Comparison of ENCODE assay signal across 4 worm cellular contexts in the genomic region with DNA sequence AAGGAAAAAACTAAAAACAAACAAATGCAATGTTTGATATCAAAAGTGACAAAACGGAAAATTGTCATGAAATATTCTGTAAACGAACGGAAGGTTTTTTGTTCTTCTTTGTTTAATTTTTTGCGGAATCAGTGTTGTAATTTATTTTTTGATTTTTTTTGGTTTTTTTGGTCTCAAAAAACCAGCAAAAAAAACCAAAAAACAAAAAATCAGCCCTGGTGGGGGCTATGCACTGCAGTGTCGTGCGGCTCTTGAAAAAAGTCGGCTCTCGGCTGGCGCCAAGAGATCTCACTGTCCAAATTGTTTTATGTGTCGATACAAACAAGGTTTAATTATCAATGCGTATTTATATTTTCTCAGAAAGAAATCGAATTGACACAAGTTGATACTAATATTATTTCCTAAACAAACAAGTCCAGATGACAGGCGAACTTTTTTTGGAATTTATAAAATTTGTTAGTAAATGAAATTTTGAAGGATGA.
TF ChIP-seq lines count a peak whose summit lies in the region.

No protein-coding gene starts in this region.

TF ChIP-seq in whole organism, L1 larva, 84 proteins besides CTCF, POLR2A, EP300 and RAD21 (continued from another document):
- TF ChIP-seq nhr-47 (tag; optimal IDR thresholded peaks at IDR 0.05; lab: Kevin White, UChicago) (peak; percentile 43), nhr-20 (tag; optimal IDR thresholded peaks at IDR 0.05; lab: Kevin White, UChicago) (peak; percentile 28), egl-27 (tag; optimal IDR thresholded peaks at IDR 0.05; lab: Kevin White, UChicago) (no peak), snu-23 (GFP tag; optimal IDR thresholded peaks at IDR 0.05; lab: Kevin White, UChicago) (peak; percentile 46), ama-1 (optimal IDR thresholded peaks at IDR 0.05; lab: Kevin White, UChicago) (peak; percentile 90), grh-1 (GFP tag; IDR thresholded peaks at IDR 0.05; lab: Robert Waterston, UW) (no peak), efl-1 (optimal IDR thresholded peaks at IDR 0.05; lab: Kevin White, UChicago) (no peak), efl-1 (GFP tag; optimal IDR thresholded peaks at IDR 0.05 in 1 of 2; lab: Kevin White, UChicago) (peak in 1 of 2 experiments; percentile 92), unc-30 (tag; optimal IDR thresholded peaks at IDR 0.05; lab: Kevin White, UChicago) (no peak), C16A3.4 (tag; optimal IDR thresholded peaks at IDR 0.05; lab: Kevin White, UChicago) (peak; percentile 30), elt-2 (tag; optimal IDR thresholded peaks at IDR 0.05; lab: Kevin White, UChicago) (peak; percentile 53), zag-1 (tag; optimal IDR thresholded peaks at IDR 0.05; lab: Kevin White, UChicago) (no peak)

TF ChIP-seq in whole organism, L2 larva, 48 proteins besides CTCF, POLR2A, EP300 and RAD21 (continued from another document):
- no peak for TF ChIP-seq C34F6.9 (tag; optimal IDR thresholded peaks at IDR 0.05; lab: Kevin White, UChicago)
- no peak for TF ChIP-seq fos-1 (tag; optimal IDR thresholded peaks at IDR 0.05; lab: Kevin White, UChicago)
- TF ChIP-seq ceh-16 (tag; optimal IDR thresholded peaks at IDR 0.05; lab: Kevin White, UChicago), result no peak
- TF ChIP-seq nhr-12 (tag; optimal IDR thresholded peaks at IDR 0.05; lab: Kevin White, UChicago), result no peak
- TF ChIP-seq skn-1 (tag; optimal IDR thresholded peaks at IDR 0.05; lab: Kevin White, UChicago), result no peak
- TF ChIP-seq nhr-6 (tag; optimal IDR thresholded peaks at IDR 0.05; lab: Kevin White, UChicago), result no peak
- TF ChIP-seq nhr-237 (tag; optimal IDR thresholded peaks at IDR 0.05; lab: Kevin White, UChicago), result no peak
- TF ChIP-seq unc-39 (tag; optimal IDR thresholded peaks at IDR 0.05; lab: Kevin White, UChicago), result no peak
- no peak for TF ChIP-seq snpc-4 (tag; optimal IDR thresholded peaks at IDR 0.05; lab: Kevin White, UChicago)
- no peak for TF ChIP-seq elt-3 (tag; optimal IDR thresholded peaks at IDR 0.05; lab: Kevin White, UChicago)
- TF ChIP-seq sma-9 (GFP tag; optimal IDR thresholded peaks at IDR 0.05; lab: Kevin White, UChicago), result peak; percentile 35
- no peak for TF ChIP-seq sma-9 (tag; optimal IDR thresholded peaks at IDR 0.05; lab: Kevin White, UChicago)
- no peak for TF ChIP-seq lin-39 (tag; optimal IDR thresholded peaks at IDR 0.05; lab: Kevin White, UChicago)
- TF ChIP-seq lsy-2 (tag; optimal IDR thresholded peaks at IDR 0.05; lab: Kevin White, UChicago), result peak in 1 of 2 experiments; percentile 23
- TF ChIP-seq R02D3.7 (tag; optimal IDR thresholded peaks at IDR 0.05; lab: Kevin White, UChicago), result no peak
- no peak for TF ChIP-seq mbf-1 (tag; optimal IDR thresholded peaks at IDR 0.05; lab: Kevin White, UChicago)
- TF ChIP-seq mdl-1 (tag; optimal IDR thresholded peaks at IDR 0.05; lab: Kevin White, UChicago), result no peak
- TF ChIP-seq Y55F3AM.14 (GFP tag; optimal IDR thresholded peaks at IDR 0.05; lab: Kevin White, UChicago), result peak; percentile 51
- no peak for TF ChIP-seq F13H6.1 (tag; optimal IDR thresholded peaks at IDR 0.05; lab: Kevin White, UChicago)
- TF ChIP-seq nhr-129 (tag; optimal IDR thresholded peaks at IDR 0.05; lab: Kevin White, UChicago), result no peak
- no peak for TF ChIP-seq unc-55 (GFP tag; optimal IDR thresholded peaks at IDR 0.05; lab: Kevin White, UChicago)
- no peak for TF ChIP-seq mab-5 (tag; optimal IDR thresholded peaks at IDR 0.05; lab: Kevin White, UChicago)
- TF ChIP-seq gmeb-1 (tag; optimal IDR thresholded peaks at IDR 0.05; lab: Kevin White, UChicago), result peak; percentile 55
- TF ChIP-seq ztf-4 (tag; optimal IDR thresholded peaks at IDR 0.05; lab: Kevin White, UChicago), result no peak
- no peak for TF ChIP-seq blmp-1 (tag; optimal IDR thresholded peaks at IDR 0.05; lab: Kevin White, UChicago; ENCODE audit: insufficient read depth)
- TF ChIP-seq unc-62 (GFP tag; optimal IDR thresholded peaks at IDR 0.05; lab: Kevin White, UChicago), result no peak
- no peak for TF ChIP-seq egl-27 (tag; optimal IDR thresholded peaks at IDR 0.05; lab: Kevin White, UChicago)
- no peak for TF ChIP-seq ztf-1 (GFP tag; conservative IDR thresholded peaks at IDR 0.05; lab: Robert Waterston, UW)

TF ChIP-seq in whole organism, L4 larva, 104 proteins besides CTCF, POLR2A, EP300 and RAD21 (continued from another document and continues in another):
- TF ChIP-seq Y5F2A.4 (GFP tag; optimal IDR thresholded peaks at IDR 0.05; lab: Kevin White, UChicago) (peak; percentile 38), arid-1 (GFP tag; conservative IDR thresholded peaks at IDR 0.05; lab: Robert Waterston, UW) (no peak), mdt-29 (GFP tag; IDR thresholded peaks at IDR 0.05; lab: Robert Waterston, UW) (0 out of 2 replicates have a peak, but pooled peaks have one; percentile 38), nhr-28 (tag; optimal IDR thresholded peaks at IDR 0.05; lab: Kevin White, UChicago) (peak; percentile 13), nhr-102 (tag; optimal IDR thresholded peaks at IDR 0.05; lab: Kevin White, UChicago) (peak; percentile 73), zip-2 (tag; optimal IDR thresholded peaks at IDR 0.05; lab: Kevin White, UChicago) (no peak), F44E2.7 (GFP tag; IDR thresholded peaks at IDR 0.05; lab: Robert Waterston, UW) (no peak), aha-1 (tag; lab: Kevin White, UChicago) (peak; percentile 40), ces-1 (GFP tag; optimal IDR thresholded peaks at IDR 0.05; lab: Kevin White, UChicago) (no peak), mxl-2 (GFP tag; conservative IDR thresholded peaks at IDR 0.05; lab: Robert Waterston, UW) (no peak), sdz-12 (GFP tag; optimal IDR thresholded peaks at IDR 0.05; lab: Kevin White, UChicago) (peak; percentile 70), spr-3 (GFP tag; optimal IDR thresholded peaks at IDR 0.05; lab: Kevin White, UChicago) (no peak), Y105C5A.15 (GFP tag; IDR thresholded peaks at IDR 0.05; lab: Robert Waterston, UW) (0 out of 2 replicates have a peak, but pooled peaks have one; percentile 43), mes-2 (tag; optimal IDR thresholded peaks at IDR 0.05; lab: Kevin White, UChicago; ENCODE audit: poor library complexity, severe bottlenecking) (peak; percentile 22), pqm-1 (tag; optimal IDR thresholded peaks at IDR 0.05; lab: Kevin White, UChicago) (no peak), lin-15B (tag; optimal IDR thresholded peaks at IDR 0.05; lab: Kevin White, UChicago) (no peak), unc-130 (GFP tag; optimal IDR thresholded peaks at IDR 0.05; lab: Kevin White, UChicago) (no peak), fos-1 (tag; optimal IDR thresholded peaks at IDR 0.05; lab: Kevin White, UChicago) (no peak), zfp-3 (GFP tag; conservative IDR thresholded peaks at IDR 0.05; lab: Robert Waterston, UW) (peak; percentile 91), tra-1 (GFP tag; IDR thresholded peaks at IDR 0.05; lab: Robert Waterston, UW) (0 out of 2 replicates have a peak, but pooled peaks have one; percentile 32), zfp-2 (tag; optimal IDR thresholded peaks at IDR 0.05; lab: Kevin White, UChicago) (no peak), lin-29 (GFP tag; IDR thresholded peaks at IDR 0.05; lab: Robert Waterston, UW) (no peak), lin-38 (GFP tag; IDR thresholded peaks at IDR 0.05; lab: Robert Waterston, UW) (peak; percentile 38), nhr-48 (tag; optimal IDR thresholded peaks at IDR 0.05; lab: Kevin White, UChicago) (no peak), ceh-82 (tag; optimal IDR thresholded peaks at IDR 0.05; lab: Kevin White, UChicago) (no peak), F37D6.2 (tag; optimal IDR thresholded peaks at IDR 0.05; lab: Kevin White, UChicago) (no peak), zag-1 (tag; optimal IDR thresholded peaks at IDR 0.05; lab: Kevin White, UChicago) (no peak), ceh-20 (GFP tag; IDR thresholded peaks at IDR 0.05; lab: Robert Waterston, UW) (no peak), hmg-1.1 (GFP tag; IDR thresholded peaks at IDR 0.05; lab: Robert Waterston, UW) (peak; percentile 15; the same call in 1 of the 2 replicates), unc-39 (tag; optimal IDR thresholded peaks at IDR 0.05; lab: Kevin White, UChicago) (no peak), duxl-1 (tag; optimal IDR thresholded peaks at IDR 0.05; lab: Kevin White, UChicago; ENCODE audit: poor library complexity) (no peak), mdl-1 (tag; optimal IDR thresholded peaks at IDR 0.05; lab: Kevin White, UChicago) (no peak), lim-7 (GFP tag; IDR thresholded peaks at IDR 0.05; lab: Robert Waterston, UW) (0 out of 2 replicates have a peak, but pooled peaks have one; percentile 53), nhr-25 (tag; optimal IDR thresholded peaks at IDR 0.05; lab: Kevin White, UChicago; ENCODE audit: borderline replicate concordance, insufficient read depth) (no peak), T20F7.1 (GFP tag; optimal IDR thresholded peaks at IDR 0.05; lab: Kevin White, UChicago) (peak; percentile 10), R02D3.7 (tag; optimal IDR thresholded peaks at IDR 0.05; lab: Kevin White, UChicago) (no peak), F26F4.8 (GFP tag; conservative IDR thresholded peaks at IDR 0.05; lab: Robert Waterston, UW) (no peak), nhr-6 (tag; optimal IDR thresholded peaks at IDR 0.05; lab: Kevin White, UChicago) (no peak), pha-4 (GFP tag; IDR thresholded peaks at IDR 0.05; lab: Robert Waterston, UW) (peak; percentile 40; the same call in 1 of the 2 replicates), pha-4 (tag; optimal IDR thresholded peaks at IDR 0.05; lab: Kevin White, UChicago) (no peak), jun-1 (tag; optimal IDR thresholded peaks at IDR 0.05; lab: Kevin White, UChicago) (no peak), ama-1 (optimal IDR thresholded peaks at IDR 0.05; lab: Kevin White, UChicago) (peak; percentile 65), egl-43 (GFP tag; IDR thresholded peaks at IDR 0.05; lab: Robert Waterston, UW) (no peak), dpl-1 (GFP tag; optimal IDR thresholded peaks at IDR 0.05; lab: Kevin White, UChicago) (no peak), zip-11 (GFP tag; IDR thresholded peaks at IDR 0.05; lab: Robert Waterston, UW) (no peak), D1046.2 (GFP tag; IDR thresholded peaks at IDR 0.05; lab: Robert Waterston, UW) (0 out of 2 replicates have a peak, but pooled peaks have one; percentile 57)

TF ChIP-seq in whole organism, young adult, 124 proteins besides CTCF, POLR2A, EP300 and RAD21 (continued from another document):
- TF ChIP-seq hmg-1.2 (GFP tag; IDR thresholded peaks at IDR 0.05; lab: Robert Waterston, UW) (peak; percentile 40; the same call in 1 of the 2 replicates), ceh-40 (GFP tag; IDR thresholded peaks at IDR 0.05; lab: Robert Waterston, UW) (no peak), lag-1 (GFP tag; IDR thresholded peaks at IDR 0.05; lab: Robert Waterston, UW) (no peak), tlf-1 (GFP tag; optimal IDR thresholded peaks at IDR 0.05; lab: Kevin White, UChicago) (peak; percentile 58), him-1 (tag; optimal IDR thresholded peaks at IDR 0.05; lab: Kevin White, UChicago) (no peak), B0336.3 (GFP tag; IDR thresholded peaks at IDR 0.05; lab: Robert Waterston, UW) (peak; percentile 64; the same call in 1 of the 2 replicates), Y53G8AR.9 (GFP tag; conservative IDR thresholded peaks at IDR 0.05; lab: Robert Waterston, UW) (peak; percentile 89), ekl-4 (GFP tag; IDR thresholded peaks at IDR 0.05; lab: Robert Waterston, UW) (0 out of 2 replicates have a peak, but pooled peaks have one; percentile 51), ZK185.1 (tag; optimal IDR thresholded peaks at IDR 0.05; lab: Kevin White, UChicago; ENCODE audit: poor library complexity, severe bottlenecking) (peak; percentile 7), snpc-4 (GFP tag; optimal IDR thresholded peaks at IDR 0.05; lab: Kevin White, UChicago) (no peak), snpc-4 (tag; optimal IDR thresholded peaks at IDR 0.05; lab: Kevin White, UChicago) (no peak), chd-7 (tag; optimal IDR thresholded peaks at IDR 0.05; lab: Kevin White, UChicago) (peak; percentile 7), Y95B8A.8 (GFP tag; IDR thresholded peaks at IDR 0.05; lab: Robert Waterston, UW) (peak; percentile 72; the same call in 1 of the 2 replicates), Y67H2A.10 (GFP tag; conservative IDR thresholded peaks at IDR 0.05; lab: Robert Waterston, UW) (no peak), nhr-80 (tag; optimal IDR thresholded peaks at IDR 0.05; lab: Kevin White, UChicago) (no peak), let-607 (tag; optimal IDR thresholded peaks at IDR 0.05; lab: Kevin White, UChicago) (peak; percentile 22), F37B4.10 (GFP tag; IDR thresholded peaks at IDR 0.05; lab: Robert Waterston, UW) (no peak), dpff-1 (tag; optimal IDR thresholded peaks at IDR 0.05; lab: Kevin White, UChicago) (no peak), bed-1 (GFP tag; IDR thresholded peaks at IDR 0.05; lab: Robert Waterston, UW) (0 out of 2 replicates have a peak, but pooled peaks have one; percentile 13), cebp-2 (GFP tag; IDR thresholded peaks at IDR 0.05; lab: Robert Waterston, UW) (0 out of 2 replicates have a peak, but pooled peaks have one; percentile 31), hsf-1 (GFP tag; IDR thresholded peaks at IDR 0.05; lab: Robert Waterston, UW) (no peak), sea-2 (GFP tag; IDR thresholded peaks at IDR 0.05; lab: Robert Waterston, UW) (no peak)
